Worm (Caenorhabditis elegans) whole organism, L4 larva: ENCODE data around the gene F22F1.3.

ENCODE experiments used
- ces-1 ChIP-seq: fragments of 150-350 bp; sonication (generic microtip); optimal IDR thresholded peaks from 4 replicates; lab custom pipeline; 2014; ENCODE audit warnings: missing biosample characterization, missing genetic modification reagents, missing genetic modification characterization
- nhr-237 ChIP-seq: sonication (generic microtip); optimal IDR thresholded peaks from 2 replicates; lab custom pipeline; 2017; ENCODE audit warnings: missing biosample characterization, missing genetic modification characterization
- nhr-41 ChIP-seq: fragments of 200-800 bp; sonication (Bioruptor generic); IDR thresholded peaks from 2 replicates; pipeline ENCODE4 v1.3.6; 2022; ENCODE audit warnings: missing genetic modification reagents, missing genetic modification characterization, missing compliant biosample characterization
- nhr-48 ChIP-seq: sonication (generic microtip); optimal IDR thresholded peaks from 2 replicates; lab custom pipeline; 2016; ENCODE audit warnings: mild to moderate bottlenecking, missing genetic modification characterization, missing compliant biosample characterization
- spr-1 ChIP-seq: sonication (generic microtip); optimal IDR thresholded peaks from 2 replicates; lab custom pipeline; 2016; ENCODE audit warnings: mild to moderate bottlenecking, missing genetic modification characterization, missing compliant biosample characterization
- unc-62 ChIP-seq, 3 experiments: fragments of 150-350 bp in 1 of 3; sonication (generic microtip); optimal IDR thresholded peaks in 2 of 3; peaks in 1 of 3; 1 replicate in 1 of 3; 2 replicates in 2 of 3; lab custom pipeline; 2014 to 2017; ENCODE audit warnings: missing biosample characterization in 3 of 3, missing genetic modification characterization in 3 of 3, missing genetic modification reagents in 3 of 3, missing genotype in 1 of 3

- TF ChIP-seq nhr-41 (GFP tag; lab: Robert Waterston, UW) (no peak), unc-62 (GFP tag; optimal IDR thresholded peaks at IDR 0.05 in 1 of 2; lab: Kevin White, UChicago) (no peak), unc-62 (tag; optimal IDR thresholded peaks at IDR 0.05; lab: Kevin White, UChicago) (no peak), spr-1 (tag; lab: Kevin White, UChicago) (peak; percentile 24), nhr-48 (tag; lab: Kevin White, UChicago) (no peak), nhr-237 (tag; lab: Kevin White, UChicago) (no peak), ces-1 (GFP tag; lab: Kevin White, UChicago) (no peak)
These were observed 682 bp upstream of the F22F1.3 start for ce11 chrX:8163555-8163954.
